Worm (Caenorhabditis elegans) whole organism, mixed stage, embryonic: ENCODE measurements around the gene F58B4.2.

Experiments
- elt-1 ChIP-seq: sonication (generic microtip); optimal IDR thresholded peaks from 2 replicates; lab custom pipeline; 2017; ENCODE audit warnings: missing genetic modification characterization, mild to moderate bottlenecking, missing compliant biosample characterization, antibody characterized with exemption, moderate library complexity, borderline replicate concordance; ENCODE audit not compliant: insufficient read depth
- snpc-4 ChIP-seq: fragments of 150-350 bp; optimal IDR thresholded peaks from 2 replicates; lab custom pipeline; 2014; ENCODE audit warnings: missing biosample characterization, missing genetic modification characterization
- ztf-11 ChIP-seq: fragments of 150-350 bp; optimal IDR thresholded peaks from 2 replicates; lab custom pipeline; 2014; ENCODE audit warnings: missing biosample characterization, missing genetic modification characterization

DNA sequence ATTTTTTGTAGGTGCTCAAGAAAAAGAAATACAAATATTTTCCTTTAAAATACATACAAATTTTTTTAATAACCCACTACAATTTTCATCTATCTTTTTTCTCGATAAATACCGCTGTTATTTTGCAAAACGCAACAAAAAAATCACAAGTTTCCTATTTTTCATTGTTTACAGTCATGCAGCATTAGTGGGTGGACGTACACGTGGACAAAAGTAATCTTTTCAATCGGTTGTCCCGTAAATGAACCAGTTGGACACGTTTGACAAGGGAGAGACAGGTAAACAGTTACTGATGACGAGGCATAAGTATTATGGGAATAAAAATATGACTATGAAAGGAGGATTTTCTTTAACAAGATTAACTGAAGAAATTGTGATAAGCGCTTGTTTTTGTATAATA, 45.1 kb downstream of the F58B4.2 start:
- no peak for TF ChIP-seq ztf-11 (tag; lab: Kevin White, UChicago)
- no peak for TF ChIP-seq snpc-4 (tag; lab: Kevin White, UChicago)
- TF ChIP-seq elt-1 (tag; lab: Kevin White, UChicago), result no peak
